Fruit fly (Drosophila melanogaster): ENCODE data around the gene wdb.

Gene wdb

dm6 chr3R:27609118-27610042, 27.3 kb upstream of the wdb start:
- TF ChIP-seq D1 (tag; optimal IDR thresholded peaks at IDR 0.05), result no peak
- no peak for TF ChIP-seq gl (tag; optimal IDR thresholded peaks at IDR 0.05)
- TF ChIP-seq Ets98B (GFP tag; IDR thresholded peaks at IDR 0.05), result no peak
- TF ChIP-seq CG8301 (tag; optimal IDR thresholded peaks at IDR 0.05), result no peak
- TF ChIP-seq fd96Ca (GFP tag; IDR thresholded peaks at IDR 0.05), result no peak
- no peak for TF ChIP-seq rn (GFP tag; IDR thresholded peaks at IDR 0.05)

- TF ChIP-seq D1 (tag; optimal IDR thresholded peaks at IDR 0.05), result no peak
- 0 out of 3 replicates have a peak, but pooled peaks have one; percentile 8 for TF ChIP-seq fd96Ca (GFP tag; IDR thresholded peaks at IDR 0.05)
- no peak for TF ChIP-seq Snoo (tag; optimal IDR thresholded peaks at IDR 0.05)
Observed at dm6 chr3R:27608536-27608935, 26.5 kb upstream of the wdb start.

- TF ChIP-seq CG32121 (GFP tag; IDR thresholded peaks at IDR 0.05) (no peak), CG15710 (tag; optimal IDR thresholded peaks at IDR 0.05) (no peak), CG8159 (tag; optimal IDR thresholded peaks at IDR 0.05) (no peak), Ets98B (GFP tag; IDR thresholded peaks at IDR 0.05) (0 out of 2 replicates have a peak, but pooled peaks have one; percentile 13), gl (tag; optimal IDR thresholded peaks at IDR 0.05) (no peak), CG34367 (tag; optimal IDR thresholded peaks at IDR 0.05) (no peak)
Observed at dm6 chr3R:27608000-27608399, 26.0 kb upstream of the wdb start.

- TF ChIP-seq D1 (tag; optimal IDR thresholded peaks at IDR 0.05), result no peak
- TF ChIP-seq CG15710 (tag; optimal IDR thresholded peaks at IDR 0.05), result peak; percentile 64
- no peak for TF ChIP-seq CG13204 (GFP tag; optimal IDR thresholded peaks at IDR 0.05)
- peak; percentile 47 for TF ChIP-seq Pif1B (GFP tag; optimal IDR thresholded peaks at IDR 0.05)
- TF ChIP-seq CG4496 (GFP tag; IDR thresholded peaks at IDR 0.05), result peak; percentile 81
- no peak for TF ChIP-seq EcR (GFP tag; optimal IDR thresholded peaks at IDR 0.05)
- TF ChIP-seq gl (tag; optimal IDR thresholded peaks at IDR 0.05), result no peak
- TF ChIP-seq CG12605 (GFP tag; IDR thresholded peaks at IDR 0.05), result no peak
- peak; percentile 50 for TF ChIP-seq Snoo (tag; optimal IDR thresholded peaks at IDR 0.05)
- TF ChIP-seq rn (GFP tag; IDR thresholded peaks at IDR 0.05), result peak; percentile 38; the same call in 1 of the 2 replicates
- peak; percentile 59 for TF ChIP-seq CG32121 (GFP tag; IDR thresholded peaks at IDR 0.05)
- TF ChIP-seq CG14655 (GFP tag; optimal IDR thresholded peaks at IDR 0.05), result peak; percentile 68
- TF ChIP-seq CG17806 (tag; optimal IDR thresholded peaks at IDR 0.05), result peak; percentile 37
- peak; percentile 62 for TF ChIP-seq Ets98B (GFP tag; IDR thresholded peaks at IDR 0.05)
- TF ChIP-seq CG9948 (tag; optimal IDR thresholded peaks at IDR 0.05), result peak; percentile 3
- peak; percentile 32 for TF ChIP-seq CG8301 (tag; optimal IDR thresholded peaks at IDR 0.05)
- 0 out of 2 replicates have a peak, but pooled peaks have one; percentile 12 for TF ChIP-seq CG10348 (GFP tag; IDR thresholded peaks at IDR 0.05)
- peak; percentile 30 for TF ChIP-seq CG34367 (tag; optimal IDR thresholded peaks at IDR 0.05)
- TF ChIP-seq fd96Ca (GFP tag; IDR thresholded peaks at IDR 0.05), result peak; percentile 56; the same call in 2 of the 3 replicates
- TF ChIP-seq Pif1A (GFP tag; optimal IDR thresholded peaks at IDR 0.05), result peak; percentile 44
- peak; percentile 52 for TF ChIP-seq CG8159 (tag; optimal IDR thresholded peaks at IDR 0.05)
Observed at dm6 chr3R:27607218-27607929, 25.3 kb upstream of the wdb start, which contains the start of the genes dsd and Tusp. Gene dsd, minus strand, starts transcription at chr3R:27607396. Gene Tusp, plus strand, starts transcription at chr3R:27607879.

DNA sequence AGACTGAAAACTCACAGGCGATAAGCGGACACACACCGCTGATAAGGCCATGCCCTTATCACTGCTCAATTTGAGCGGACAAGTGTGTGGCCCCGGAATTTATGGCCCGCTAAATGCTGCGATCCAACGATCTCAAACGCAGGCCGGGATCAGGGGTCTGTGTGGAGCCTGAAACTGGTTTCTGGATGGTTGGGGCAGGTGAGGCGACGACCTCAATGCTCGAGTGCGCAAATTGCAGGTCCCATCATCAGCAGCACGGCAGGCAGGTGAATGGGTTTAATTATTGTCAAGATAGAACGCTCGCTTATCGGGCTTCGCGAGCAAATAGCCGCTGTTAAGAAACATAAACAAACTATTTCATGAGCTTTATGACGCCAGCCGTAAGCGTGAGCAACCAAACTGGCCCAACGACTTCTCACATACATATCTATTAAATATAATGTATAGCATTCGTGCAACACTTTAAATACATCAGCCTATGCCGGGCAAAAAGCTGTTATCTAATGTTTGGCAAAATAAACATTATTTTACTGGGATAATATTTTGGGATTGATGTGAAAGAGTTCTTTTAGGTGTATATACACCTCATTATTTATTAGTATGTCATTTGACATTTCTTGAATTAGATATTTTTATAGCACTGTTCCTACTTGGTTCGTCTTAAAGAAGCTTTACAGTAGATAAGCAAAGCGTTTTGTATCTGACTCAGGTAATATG, 23.7 kb upstream of the wdb start:
- TF ChIP-seq Ets98B (GFP tag; IDR thresholded peaks at IDR 0.05), result no peak
- no peak for TF ChIP-seq CG4496 (GFP tag; IDR thresholded peaks at IDR 0.05)
- no peak for TF ChIP-seq D1 (tag; optimal IDR thresholded peaks at IDR 0.05)
- TF ChIP-seq CG8301 (tag; optimal IDR thresholded peaks at IDR 0.05), result no peak
- TF ChIP-seq CG10348 (GFP tag; IDR thresholded peaks at IDR 0.05), result no peak
- no peak for TF ChIP-seq CG13204 (GFP tag; optimal IDR thresholded peaks at IDR 0.05)
- TF ChIP-seq fd96Ca (GFP tag; IDR thresholded peaks at IDR 0.05), result no peak
- TF ChIP-seq Snoo (tag; optimal IDR thresholded peaks at IDR 0.05), result no peak
- TF ChIP-seq CG15710 (tag; optimal IDR thresholded peaks at IDR 0.05), result peak; percentile 15
- TF ChIP-seq EcR (GFP tag; optimal IDR thresholded peaks at IDR 0.05), result peak; percentile 82

All from whole organism, pupa.